Worm (Caenorhabditis elegans): ENCODE data around the gene F07A11.5.
A peak's percentile ranks its signal among the peaks of the same experiment; 100 is the strongest.

Gene F07A11.5

DNA sequence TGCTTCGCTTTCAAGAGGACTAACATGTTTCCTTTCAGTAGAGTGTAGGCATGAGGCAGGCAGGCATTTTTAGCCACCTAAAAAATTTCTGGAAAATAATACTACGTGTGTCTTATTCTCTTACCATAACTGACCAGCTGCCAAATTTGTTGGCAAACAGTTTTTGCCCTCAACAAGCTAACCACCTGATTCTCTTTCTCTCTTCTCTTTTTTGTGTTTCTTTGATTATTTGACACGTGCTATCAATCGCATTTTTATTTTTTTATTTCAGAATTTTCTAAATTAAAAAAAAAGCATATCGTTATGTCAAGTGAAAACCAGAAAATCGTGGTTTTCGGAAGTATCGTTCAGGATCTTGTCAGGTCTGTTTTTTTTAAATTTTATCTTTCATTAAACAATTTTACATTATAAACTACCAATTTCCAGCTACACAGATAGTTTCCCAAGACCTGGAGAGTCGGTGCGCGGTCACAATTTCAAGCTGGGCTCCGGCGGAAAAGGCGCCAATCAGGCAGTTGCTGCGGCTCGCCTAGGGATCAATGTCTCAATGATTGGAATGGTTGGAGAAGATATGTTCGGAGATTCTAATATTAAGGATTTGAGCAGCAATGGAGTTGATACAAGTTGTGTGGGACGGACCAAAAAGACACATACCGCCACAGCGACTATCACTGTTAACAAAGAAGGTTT lies at the start of gene F07A11.5:
F07A11.5 (plus strand) TSS at position 267 of the 690 bp plus-strand sequence.
- TF ChIP-seq zfh-2 (GFP tag; conservative IDR thresholded peaks at IDR 0.05): 0 out of 2 replicates have a peak, but pooled peaks have one; percentile 12
- TF ChIP-seq nhr-80 (tag; optimal IDR thresholded peaks at IDR 0.05): peak; percentile 16
- TF ChIP-seq ztf-3 (GFP tag; optimal IDR thresholded peaks at IDR 0.05): no peak
- no peak for TF ChIP-seq hrde-1 (tag; optimal IDR thresholded peaks at IDR 0.05; ENCODE audit: borderline replicate concordance)

DNA sequence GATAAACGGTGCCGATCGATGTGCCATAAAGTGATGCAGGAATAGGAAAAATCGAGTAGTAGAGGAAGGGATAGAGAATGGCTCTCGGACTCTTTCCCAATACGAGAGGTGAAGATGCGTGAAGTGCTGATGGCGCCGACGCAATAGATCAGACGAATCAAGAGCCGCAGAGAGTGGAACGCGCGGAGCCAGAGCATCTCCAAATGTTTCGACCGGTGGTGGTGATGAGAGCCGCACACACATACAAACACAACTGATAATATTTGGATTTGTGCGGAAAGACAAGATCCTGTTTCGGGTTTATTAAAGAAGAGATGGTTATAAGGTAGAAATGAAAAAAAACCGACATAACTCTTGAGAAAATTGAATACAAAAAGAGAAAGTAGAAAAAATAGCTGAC lies 48.0 kb upstream of the F07A11.5 start, which contains the start of gene F54D5.15:
F54D5.15 (minus strand) TSS at position 101 of the 400 bp plus-strand sequence.
- TF ChIP-seq B0019.2 (GFP tag; conservative IDR thresholded peaks at IDR 0.05) (no peak), C06A6.2 (GFP tag; conservative IDR thresholded peaks at IDR 0.05) (no peak), zfh-2 (GFP tag; conservative IDR thresholded peaks at IDR 0.05) (0 out of 2 replicates have a peak, but pooled peaks have one; percentile 22), rec-8 (tag; optimal IDR thresholded peaks at IDR 0.05) (no peak)

DNA sequence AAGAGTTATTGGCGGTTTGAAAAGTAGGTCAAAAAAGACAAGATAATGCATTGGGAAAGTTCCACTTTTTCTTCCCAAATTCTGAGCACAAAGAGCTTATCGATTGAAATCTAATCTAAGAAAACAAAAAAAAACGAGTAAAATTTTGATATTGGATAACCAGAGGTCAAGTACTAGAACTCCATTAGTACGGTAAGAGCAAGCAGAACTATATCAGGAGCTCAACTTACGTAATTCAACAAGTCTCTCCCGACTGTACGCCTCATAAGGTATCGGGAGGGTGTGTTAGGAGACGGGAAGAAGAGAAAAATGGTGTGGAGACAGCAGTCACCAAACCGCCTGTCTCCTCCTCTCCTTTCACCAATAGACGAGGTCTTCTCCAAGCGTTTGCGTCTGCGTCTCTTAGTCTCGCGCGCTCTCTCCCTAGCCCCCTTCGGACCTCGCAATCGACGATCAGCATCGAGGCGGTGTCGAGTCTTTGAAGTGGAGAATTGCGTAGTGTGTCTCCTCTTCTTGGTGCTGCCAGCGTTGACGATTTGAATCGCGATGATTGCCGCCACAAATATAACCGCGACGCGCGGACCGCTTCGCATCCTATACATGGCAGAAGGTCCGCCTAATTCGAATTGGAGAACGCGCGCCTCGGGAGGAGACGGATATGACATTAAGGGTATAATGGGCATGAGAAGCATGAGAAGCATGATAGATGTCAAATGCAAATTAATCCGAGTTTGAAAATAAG lies 45.0 kb upstream of the F07A11.5 start, which contains the start of gene F54D5.5:
F54D5.5 (minus strand) TSS at position 51 of the 742 bp plus-strand sequence.
- TF ChIP-seq efl-1 (GFP tag; optimal IDR thresholded peaks at IDR 0.05) (peak; percentile 23), zfh-2 (GFP tag; conservative IDR thresholded peaks at IDR 0.05) (peak; percentile 84), athp-1 (tag; optimal IDR thresholded peaks at IDR 0.05) (no peak), hmg-1.2 (GFP tag; IDR thresholded peaks at IDR 0.05) (peak; percentile 71)

DNA sequence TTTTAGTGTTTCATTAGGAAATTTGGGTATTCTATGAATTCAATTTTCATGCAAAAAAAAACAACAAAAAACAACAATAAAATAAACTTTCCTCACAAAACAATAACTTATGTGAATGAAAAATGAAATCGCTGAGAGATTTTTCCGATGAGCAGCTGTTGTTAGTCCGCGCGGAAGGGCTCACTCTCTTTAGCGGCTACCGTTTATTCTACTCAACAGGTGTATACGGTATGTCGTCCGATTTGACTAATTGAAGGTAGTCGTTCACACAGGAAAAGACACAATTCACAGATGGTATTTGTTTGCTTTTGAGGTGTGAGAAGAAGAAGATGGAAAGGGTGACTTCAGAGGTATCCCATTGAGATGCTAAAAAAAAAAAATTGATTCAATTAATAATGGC lies 43.4 kb upstream of the F07A11.5 start:
- TF ChIP-seq dox-1 (GFP tag; IDR thresholded peaks at IDR 0.05) (no peak), ceh-100 (GFP tag; IDR thresholded peaks at IDR 0.05) (no peak), F57C9.4 (tag; optimal IDR thresholded peaks at IDR 0.05) (no peak), F37B4.10 (GFP tag; IDR thresholded peaks at IDR 0.05) (no peak), tbp1 (GFP tag; optimal IDR thresholded peaks at IDR 0.05) (no peak), hmg-20 (GFP tag; IDR thresholded peaks at IDR 0.05) (no peak), nfya-1 (tag; optimal IDR thresholded peaks at IDR 0.05; ENCODE audit: borderline replicate concordance, insufficient read depth) (no peak), K12H6.12 (tag; optimal IDR thresholded peaks at IDR 0.05) (no peak), gei-17 (GFP tag; optimal IDR thresholded peaks at IDR 0.05) (no peak), rcor-1 (GFP tag; IDR thresholded peaks at IDR 0.05) (no peak), egrh-3 (GFP tag; IDR thresholded peaks at IDR 0.05) (no peak), aptf-3 (GFP tag; IDR thresholded peaks at IDR 0.05) (no peak), B0019.2 (GFP tag; conservative IDR thresholded peaks at IDR 0.05) (no peak), hmg-1.2 (GFP tag; IDR thresholded peaks at IDR 0.05) (no peak), ceh-91 (GFP tag; IDR thresholded peaks at IDR 0.05) (no peak), F39B2.1 (GFP tag; IDR thresholded peaks at IDR 0.05) (no peak), dpl-1 (GFP tag; optimal IDR thresholded peaks at IDR 0.05) (no peak), F57A8.1 (GFP tag; optimal IDR thresholded peaks at IDR 0.05) (no peak), unc-62 (GFP tag; optimal IDR thresholded peaks at IDR 0.05) (no peak), rpc-1 (optimal IDR thresholded peaks at IDR 0.05) (no peak), rpc-1 (tag; optimal IDR thresholded peaks at IDR 0.05) (no peak)

DNA sequence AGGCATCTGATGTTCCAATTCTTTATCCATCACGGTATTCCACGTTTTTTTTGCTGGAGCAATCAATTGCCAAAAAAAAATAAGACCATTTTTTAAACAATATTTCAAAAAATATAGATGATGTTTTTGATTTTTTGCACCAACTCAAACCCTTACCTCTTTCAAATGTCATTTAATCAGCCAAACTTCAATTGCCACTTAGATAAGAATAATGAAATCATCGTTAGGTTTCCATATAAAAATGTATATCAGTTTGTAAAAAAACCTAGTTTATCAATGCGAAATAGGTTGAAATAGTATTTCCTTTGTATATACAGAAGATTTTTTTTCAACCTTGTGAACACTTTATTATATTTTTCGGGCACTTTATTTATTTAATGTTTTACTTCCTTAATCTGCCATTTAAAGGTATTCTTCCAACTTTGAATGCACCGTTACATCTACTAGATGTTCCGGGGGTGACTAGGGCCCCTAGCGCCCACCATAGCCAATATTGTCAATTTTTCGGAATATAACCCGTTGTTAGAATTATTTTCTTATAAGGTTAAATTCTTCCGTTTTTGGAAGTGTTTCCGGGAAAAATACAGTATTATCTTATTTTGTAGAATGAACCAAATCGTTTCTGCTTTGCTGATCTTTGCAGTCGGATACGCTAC lies 42.8 kb upstream of the F07A11.5 start, which contains the start of the genes F54D5.23 and F54D5.4:
F54D5.23 (minus strand) TSS at position 75 of the 656 bp plus-strand sequence.
F54D5.4 (plus strand) TSS at position 606 of the 656 bp plus-strand sequence.
- TF ChIP-seq let-526 (GFP tag; IDR thresholded peaks at IDR 0.05): no peak
- peak; percentile 57 for TF ChIP-seq nhr-80 (tag; optimal IDR thresholded peaks at IDR 0.05)

All from whole organism, young adult.